Fruit fly (Drosophila melanogaster): ENCODE results near the gene CG31704.

CG31704 gene

dm6 chr2L:11829277-11829676, 11.2 kb upstream of the CG31704 start, which contains the start of gene esc (continued):
- TF ChIP-seq jing (GFP tag; optimal IDR thresholded peaks at IDR 0.05) (no peak), kay (GFP tag; optimal IDR thresholded peaks at IDR 0.05) (no peak), CG32532 (GFP tag; IDR thresholded peaks at IDR 0.05) (no peak), gsb (GFP tag; IDR thresholded peaks at IDR 0.05) (no peak), CG13424 (tag; optimal IDR thresholded peaks at IDR 0.05) (no peak), bcd (GFP tag; optimal IDR thresholded peaks at IDR 0.05) (peak; percentile 26), CG10431 (GFP tag; optimal IDR thresholded peaks at IDR 0.05) (no peak), disco-r (GFP tag; optimal IDR thresholded peaks at IDR 0.05) (no peak), CHES-1-like (GFP tag; optimal IDR thresholded peaks at IDR 0.05) (peak; percentile 39), CG15073 (GFP tag; optimal IDR thresholded peaks at IDR 0.05) (no peak), CG12942 (GFP tag; optimal IDR thresholded peaks at IDR 0.05) (peak; percentile 29), vfl (GFP tag; optimal IDR thresholded peaks at IDR 0.05) (no peak), CG2889 (GFP tag; IDR thresholded peaks at IDR 0.05) (no peak), CG15479 (GFP tag; optimal IDR thresholded peaks at IDR 0.05) (no peak), ro (GFP tag; IDR thresholded peaks at IDR 0.05) (no peak), BtbVII (GFP tag; optimal IDR thresholded peaks at IDR 0.05) (no peak), da (GFP tag; optimal IDR thresholded peaks at IDR 0.05) (no peak), shn (GFP tag; optimal IDR thresholded peaks at IDR 0.05) (no peak), pan (optimal IDR thresholded peaks at IDR 0.05) (no peak), pan (GFP tag; optimal IDR thresholded peaks at IDR 0.05 in 1 of 2, IDR thresholded peaks at IDR 0.05 in 1 of 2) (no peak), CG10209 (GFP tag; optimal IDR thresholded peaks at IDR 0.05) (peak; percentile 21), wek (GFP tag; optimal IDR thresholded peaks at IDR 0.05) (no peak), zen2 (GFP tag; IDR thresholded peaks at IDR 0.05; ENCODE audit: partially characterized antibody) (no peak), CG32767 (GFP tag; IDR thresholded peaks at IDR 0.05) (no peak), pzg (GFP tag; optimal IDR thresholded peaks at IDR 0.05) (peak; percentile 96), Ets97D (GFP tag; optimal IDR thresholded peaks at IDR 0.05) (peak; percentile 89), Atf-2 (GFP tag; optimal IDR thresholded peaks at IDR 0.05) (no peak), ac (GFP tag; optimal IDR thresholded peaks at IDR 0.05) (no peak), CG2875 (GFP tag; optimal IDR thresholded peaks at IDR 0.05) (no peak), Six4 (GFP tag; optimal IDR thresholded peaks at IDR 0.05) (no peak), fd96Cb (tag; optimal IDR thresholded peaks at IDR 0.05) (no peak), tap (tag; optimal IDR thresholded peaks at IDR 0.05) (no peak), CG14860 (GFP tag; IDR thresholded peaks at IDR 0.05; ENCODE audit: partially characterized antibody) (no peak), fd64A (GFP tag; optimal IDR thresholded peaks at IDR 0.05) (no peak), chif (GFP tag; optimal IDR thresholded peaks at IDR 0.05) (no peak), sug (tag; optimal IDR thresholded peaks at IDR 0.05) (peak; percentile 13), hkb (optimal IDR thresholded peaks at IDR 0.05) (peak; percentile 9), hkb (GFP tag; IDR thresholded peaks at IDR 0.05) (no peak), Hsf (GFP tag; optimal IDR thresholded peaks at IDR 0.05) (peak; percentile 37), dmrt99B (tag; optimal IDR thresholded peaks at IDR 0.05) (no peak), CG18262 (tag; optimal IDR thresholded peaks at IDR 0.05) (no peak), scrt (GFP tag; optimal IDR thresholded peaks at IDR 0.05) (no peak), CG2202 (tag; optimal IDR thresholded peaks at IDR 0.05) (no peak), CG2712 (tag; optimal IDR thresholded peaks at IDR 0.05) (no peak), dan (GFP tag; IDR thresholded peaks at IDR 0.05) (no peak), CG12391 (tag; optimal IDR thresholded peaks at IDR 0.05) (no peak), NC2β (GFP tag; optimal IDR thresholded peaks at IDR 0.05) (peak; percentile 47), CG8765 (GFP tag; IDR thresholded peaks at IDR 0.05) (no peak), Chrac-16 (GFP tag; optimal IDR thresholded peaks at IDR 0.05) (no peak), NFAT (GFP tag; IDR thresholded peaks at IDR 0.05) (peak; percentile 4; the same call in 1 of the 2 replicates), CG7987 (GFP tag; optimal IDR thresholded peaks at IDR 0.05) (no peak), Gsc (GFP tag; IDR thresholded peaks at IDR 0.05) (no peak), chn (GFP tag; optimal IDR thresholded peaks at IDR 0.05) (no peak)
